Worm (Caenorhabditis elegans): ENCODE measurements around the gene srbc-43.

ce11 chrV:12814022-12814421 is 23.7 kb upstream of the srbc-43 start, which contains the start of gene ZC443.3:
- TF ChIP-seq ama-1 (optimal IDR thresholded peaks at IDR 0.05) (no peak), ceh-13 (GFP tag; optimal IDR thresholded peaks at IDR 0.05) (no peak), scrt-1 (GFP tag; IDR thresholded peaks at IDR 0.05) (no peak), ets-7 (tag; optimal IDR thresholded peaks at IDR 0.05) (no peak), B0310.2 (tag; optimal IDR thresholded peaks at IDR 0.05) (no peak), flt-1 (GFP tag; IDR thresholded peaks at IDR 0.05) (no peak), sea-1 (GFP tag; conservative IDR thresholded peaks at IDR 0.05) (no peak)
